Worm (Caenorhabditis elegans): Measurements from ENCODE around the gene K03H6.4.

Gene K03H6.4

ce11 chrIV:1549095-1550093, 28.3 kb upstream of the K03H6.4 start:
- TF ChIP-seq elt-3 (tag; optimal IDR thresholded peaks at IDR 0.05) (no peak), swsn-7 (tag; optimal IDR thresholded peaks at IDR 0.05) (no peak), rnt-1 (tag; optimal IDR thresholded peaks at IDR 0.05) (peak; percentile 2), ceh-88 (GFP tag; IDR thresholded peaks at IDR 0.05) (no peak), fkh-10 (GFP tag; optimal IDR thresholded peaks at IDR 0.05) (no peak), nhr-84 (tag; optimal IDR thresholded peaks at IDR 0.05) (no peak), ceh-8 (GFP tag; optimal IDR thresholded peaks at IDR 0.05) (peak; percentile 72), snu-23 (GFP tag; optimal IDR thresholded peaks at IDR 0.05) (no peak), C04F5.9 (tag; optimal IDR thresholded peaks at IDR 0.05) (no peak), pag-3 (tag; optimal IDR thresholded peaks at IDR 0.05; ENCODE audit: borderline replicate concordance, insufficient read depth) (no peak), nhr-85 (tag) (peak; percentile 71), ama-1 (optimal IDR thresholded peaks at IDR 0.05) (peak; percentile 82)

ce11 chrIV:1548457-1548861, 27.3 kb upstream of the K03H6.4 start, which contains the start of gene col-107:
Gene col-107 (plus strand): TSS chrIV:1548721.
- TF ChIP-seq snpc-4 (tag; optimal IDR thresholded peaks at IDR 0.05) (no peak), fkh-8 (tag; optimal IDR thresholded peaks at IDR 0.05) (no peak), lin-15B (tag; optimal IDR thresholded peaks at IDR 0.05) (no peak), unc-30 (tag; optimal IDR thresholded peaks at IDR 0.05) (no peak), alr-1 (tag; optimal IDR thresholded peaks at IDR 0.05; ENCODE audit: borderline replicate concordance) (no peak), irx-1 (tag; optimal IDR thresholded peaks at IDR 0.05) (no peak), lsy-2 (tag; optimal IDR thresholded peaks at IDR 0.05) (no peak), nhr-47 (tag; optimal IDR thresholded peaks at IDR 0.05) (no peak), fkh-10 (GFP tag; optimal IDR thresholded peaks at IDR 0.05) (no peak), pqm-1 (tag; optimal IDR thresholded peaks at IDR 0.05) (no peak), mab-9 (GFP tag; IDR thresholded peaks at IDR 0.05) (no peak), C04F5.9 (tag; optimal IDR thresholded peaks at IDR 0.05) (no peak), egl-13 (tag; optimal IDR thresholded peaks at IDR 0.05) (no peak), unc-62 (GFP tag; optimal IDR thresholded peaks at IDR 0.05) (no peak), nhr-85 (tag) (peak; percentile 86), ama-1 (optimal IDR thresholded peaks at IDR 0.05) (peak; percentile 25), hpl-2 (GFP tag; optimal IDR thresholded peaks at IDR 0.05) (no peak), ets-5 (GFP tag; IDR thresholded peaks at IDR 0.05) (no peak), skn-1 (tag; optimal IDR thresholded peaks at IDR 0.05) (no peak), mep-1 (tag; optimal IDR thresholded peaks at IDR 0.05) (no peak), ceh-82 (tag; optimal IDR thresholded peaks at IDR 0.05) (no peak), grh-1 (GFP tag; IDR thresholded peaks at IDR 0.05) (no peak), fkh-4 (tag; optimal IDR thresholded peaks at IDR 0.05; ENCODE audit: borderline replicate concordance) (no peak), nhr-71 (tag; optimal IDR thresholded peaks at IDR 0.05) (peak; percentile 1), efl-3 (GFP tag; optimal IDR thresholded peaks at IDR 0.05) (no peak), xbp-1 (tag; optimal IDR thresholded peaks at IDR 0.05) (no peak), tbx-2 (tag; optimal IDR thresholded peaks at IDR 0.05) (no peak), nhr-84 (tag; optimal IDR thresholded peaks at IDR 0.05) (no peak), nhr-76 (tag; optimal IDR thresholded peaks at IDR 0.05) (no peak), unc-98 (GFP tag; IDR thresholded peaks at IDR 0.05) (no peak), snu-23 (GFP tag; optimal IDR thresholded peaks at IDR 0.05) (peak; percentile 9), ceh-63 (GFP tag; optimal IDR thresholded peaks at IDR 0.05) (no peak), C34B4.2 (tag; optimal IDR thresholded peaks at IDR 0.05) (no peak), nhr-19 (GFP tag; conservative IDR thresholded peaks at IDR 0.05) (no peak), nhr-90 (tag; optimal IDR thresholded peaks at IDR 0.05; ENCODE audit: poor library complexity) (no peak), elt-2 (tag; optimal IDR thresholded peaks at IDR 0.05) (no peak), lin-14 (GFP tag; optimal IDR thresholded peaks at IDR 0.05) (peak; percentile 35), hlh-4 (tag; optimal IDR thresholded peaks at IDR 0.05) (no peak), dpl-1 (GFP tag; optimal IDR thresholded peaks at IDR 0.05) (no peak), pag-3 (tag; optimal IDR thresholded peaks at IDR 0.05; ENCODE audit: borderline replicate concordance, insufficient read depth) (no peak), sup-37 (GFP tag; optimal IDR thresholded peaks at IDR 0.05) (no peak), sox-4 (tag; optimal IDR thresholded peaks at IDR 0.05) (no peak)
